Worm (Caenorhabditis elegans): Measurements from ENCODE around the gene hacl-1.

The hacl-1 gene

ce11 chrII:11537115-11537514, 44.4 kb upstream of the hacl-1 start (continued):
- TF ChIP-seq cebp-1 (GFP tag; IDR thresholded peaks at IDR 0.05) (0 out of 2 replicates have a peak, but pooled peaks have one; percentile 27), cebp-1 (tag; optimal IDR thresholded peaks at IDR 0.05) (no peak), bed-2 (GFP tag; IDR thresholded peaks at IDR 0.05) (peak; percentile 81; the same call in 1 of the 2 replicates), pbrm-1 (GFP tag; IDR thresholded peaks at IDR 0.05) (peak; percentile 75; the same call in 1 of the 2 replicates), ceh-27 (GFP tag; optimal IDR thresholded peaks at IDR 0.05) (peak; percentile 6), B0019.2 (GFP tag; conservative IDR thresholded peaks at IDR 0.05) (peak; percentile 28; the same call in 1 of the 2 replicates), K12H6.12 (tag; optimal IDR thresholded peaks at IDR 0.05) (no peak), cebp-2 (GFP tag; IDR thresholded peaks at IDR 0.05) (no peak), ztf-3 (GFP tag; optimal IDR thresholded peaks at IDR 0.05) (no peak), Y67H2A.10 (GFP tag; conservative IDR thresholded peaks at IDR 0.05) (no peak), T26A5.8 (tag; optimal IDR thresholded peaks at IDR 0.05) (no peak), F57A8.1 (GFP tag; optimal IDR thresholded peaks at IDR 0.05) (no peak), snpc-4 (GFP tag; optimal IDR thresholded peaks at IDR 0.05) (no peak), snpc-4 (tag; optimal IDR thresholded peaks at IDR 0.05) (peak in 2 of 4 experiments; percentile 19 to 23), pha-4 (tag; optimal IDR thresholded peaks at IDR 0.05) (no peak), F33H1.4 (GFP tag; IDR thresholded peaks at IDR 0.05) (peak; percentile 79), lin-26 (GFP tag; IDR thresholded peaks at IDR 0.05) (no peak), B0261.1 (tag; optimal IDR thresholded peaks at IDR 0.05) (no peak), hsf-1 (GFP tag; IDR thresholded peaks at IDR 0.05) (peak; percentile 90), nhr-27 (tag; optimal IDR thresholded peaks at IDR 0.05) (no peak), zfh-2 (GFP tag; conservative IDR thresholded peaks at IDR 0.05) (peak; percentile 85), hrde-1 (tag; optimal IDR thresholded peaks at IDR 0.05; ENCODE audit: borderline replicate concordance) (peak; percentile 44), ZK185.1 (tag; optimal IDR thresholded peaks at IDR 0.05; ENCODE audit: poor library complexity, severe bottlenecking) (no peak), chd-7 (tag; optimal IDR thresholded peaks at IDR 0.05) (no peak), nhr-179 (tag; optimal IDR thresholded peaks at IDR 0.05) (no peak), attf-6 (GFP tag; IDR thresholded peaks at IDR 0.05) (0 out of 2 replicates have a peak, but pooled peaks have one; percentile 54), C06A6.2 (GFP tag; conservative IDR thresholded peaks at IDR 0.05) (no peak), snpc-1.3 (tag; optimal IDR thresholded peaks at IDR 0.05; ENCODE audit: insufficient read depth) (no peak), ztf-6 (GFP tag; IDR thresholded peaks at IDR 0.05) (no peak), zim-3 (tag; optimal IDR thresholded peaks at IDR 0.05) (no peak), ama-1 (optimal IDR thresholded peaks at IDR 0.05) (no peak), ama-1 (GFP tag; optimal IDR thresholded peaks at IDR 0.05) (no peak), ztf-22 (GFP tag; optimal IDR thresholded peaks at IDR 0.05) (no peak), F23B12.7 (tag; optimal IDR thresholded peaks at IDR 0.05; ENCODE audit: insufficient read depth) (no peak), snpc-1.1 (tag; optimal IDR thresholded peaks at IDR 0.05; ENCODE audit: insufficient read depth) (no peak), attf-3 (GFP tag; conservative IDR thresholded peaks at IDR 0.05) (0 out of 2 replicates have a peak, but pooled peaks have one; percentile 38), dpl-1 (GFP tag; optimal IDR thresholded peaks at IDR 0.05) (peak; percentile 88), ets-4 (GFP tag; optimal IDR thresholded peaks at IDR 0.05) (no peak), aptf-3 (GFP tag; IDR thresholded peaks at IDR 0.05) (no peak), unc-130 (GFP tag; optimal IDR thresholded peaks at IDR 0.05) (peak; percentile 72), sptf-2 (GFP tag; optimal IDR thresholded peaks at IDR 0.05) (no peak), sdz-38 (tag; optimal IDR thresholded peaks at IDR 0.05) (no peak), hlh-12 (tag; optimal IDR thresholded peaks at IDR 0.05) (no peak), F55B11.4 (tag; optimal IDR thresholded peaks at IDR 0.05; ENCODE audit: borderline replicate concordance, insufficient read depth) (no peak), mel-28 (tag; optimal IDR thresholded peaks at IDR 0.05; ENCODE audit: borderline replicate concordance) (no peak), lin-54 (GFP tag; optimal IDR thresholded peaks at IDR 0.05) (peak; percentile 81), F39B2.1 (GFP tag; IDR thresholded peaks at IDR 0.05) (no peak), madf-8 (GFP tag; conservative IDR thresholded peaks at IDR 0.05) (peak; percentile 98), Y56A3A.18 (GFP tag; IDR thresholded peaks at IDR 0.05) (no peak)

Data from whole organism, young adult.